Worm (Caenorhabditis elegans) whole organism, L1 larva: ENCODE measurements around the gene T26H5.9.

Source experiments
- ama-1 ChIP-seq: fragments of 150-350 bp; optimal IDR thresholded peaks from 2 replicates; lab custom pipeline; 2014
- nhr-84 ChIP-seq: sonication (generic microtip); optimal IDR thresholded peaks from 2 replicates; lab custom pipeline; 2017; ENCODE audit warnings: missing biosample characterization, missing genetic modification characterization

- no peak for TF ChIP-seq nhr-84 (tag; lab: Kevin White, UChicago)
- TF ChIP-seq ama-1 (lab: Kevin White, UChicago): no peak
Observed at ce11 chrV:15397139-15397538, 47.6 kb upstream of the T26H5.9 start.
